Fruit fly (Drosophila melanogaster) whole organism, embryonic: ENCODE results near the gene CG11674.

Experiments
- CG10147 ChIP-seq: fragments of 200-800 bp; sonication (Bioruptor generic); optimal IDR thresholded peaks from 2 replicates; lab custom pipeline; 2019; ENCODE audit warnings: missing biosample characterization, mild to moderate bottlenecking, missing genetic modification characterization, moderate library complexity
- CG10654 ChIP-seq: fragments of 200-800 bp; sonication (Bioruptor generic); optimal IDR thresholded peaks from 2 replicates; lab custom pipeline; 2016; ENCODE audit warnings: missing biosample characterization, missing genetic modification characterization
- CG11695 ChIP-seq: fragments of 200-800 bp; sonication (Bioruptor generic); IDR thresholded peaks from 3 replicates; pipeline ENCODE4 v1.3.6; 2022; ENCODE audit warnings: missing biosample characterization, missing genetic modification characterization
- CG12219 ChIP-seq: fragments of 200-800 bp; sonication (Bioruptor generic); optimal IDR thresholded peaks from 3 replicates; lab custom pipeline; 2018; ENCODE audit warnings: missing biosample characterization, mild to moderate bottlenecking, missing genetic modification characterization
- CG12391 ChIP-seq: fragments of 200-800 bp; sonication (Bioruptor generic); optimal IDR thresholded peaks from 3 replicates; lab custom pipeline; 2018; ENCODE audit warnings: missing biosample characterization, mild to moderate bottlenecking, missing genetic modification characterization, moderate library complexity
- CG14441 ChIP-seq: fragments of 200-800 bp; sonication (Bioruptor generic); IDR thresholded peaks from 2 replicates; pipeline ENCODE4 v1.3.6; 2022; ENCODE audit warnings: missing biosample characterization, missing genetic modification characterization
- CG1529 ChIP-seq: fragments of 200-800 bp; sonication (Bioruptor generic); optimal IDR thresholded peaks from 3 replicates; lab custom pipeline; 2018; ENCODE audit warnings: missing biosample characterization, missing genetic modification characterization
- CG16863 ChIP-seq: fragments of 200-800 bp; sonication (Bioruptor generic); optimal IDR thresholded peaks from 3 replicates; lab custom pipeline; 2016; ENCODE audit warnings: missing biosample characterization, missing genetic modification characterization
- CG2875 ChIP-seq: fragments of 200-800 bp; sonication (Bioruptor generic); optimal IDR thresholded peaks from 2 replicates; lab custom pipeline; 2017; ENCODE audit warnings: missing biosample characterization, mild to moderate bottlenecking, missing genetic modification characterization, missing genetic modification reagents
- CG34376 ChIP-seq: fragments of 200-800 bp; sonication (Bioruptor generic); optimal IDR thresholded peaks from 2 replicates; lab custom pipeline; 2018; ENCODE audit warnings: missing biosample characterization, mild to moderate bottlenecking, missing genetic modification characterization
- CG6175 ChIP-seq: fragments of 200-800 bp; sonication (Bioruptor generic); IDR thresholded peaks from 3 replicates; pipeline ENCODE4 v1.3.6; 2022; ENCODE audit warnings: missing biosample characterization, missing genetic modification characterization
- CG6654 ChIP-seq: fragments of 200-800 bp; sonication (Bioruptor generic); optimal IDR thresholded peaks from 2 replicates; lab custom pipeline; 2017; ENCODE audit warnings: missing biosample characterization, mild to moderate bottlenecking, missing genetic modification characterization
- CG7987 ChIP-seq: fragments of 200-800 bp; sonication (Bioruptor generic); optimal IDR thresholded peaks from 2 replicates; lab custom pipeline; 2018; ENCODE audit warnings: missing biosample characterization, mild to moderate bottlenecking, missing genetic modification characterization, moderate library complexity
- CG8281 ChIP-seq: fragments of 200-800 bp; sonication (Bioruptor generic); optimal IDR thresholded peaks from 2 replicates; lab custom pipeline; 2018; ENCODE audit warnings: missing biosample characterization, mild to moderate bottlenecking, missing genetic modification characterization, moderate library complexity
- CG8359 ChIP-seq: fragments of 200-800 bp; sonication (Bioruptor generic); optimal IDR thresholded peaks from 2 replicates; lab custom pipeline; 2017; ENCODE audit warnings: missing biosample characterization, mild to moderate bottlenecking, missing genetic modification characterization, borderline replicate concordance
- CG9215 ChIP-seq: fragments of 200-800 bp; sonication (Bioruptor generic); IDR thresholded peaks from 2 replicates; pipeline ENCODE4 v1.3.6; 2022; ENCODE audit warnings: missing biosample characterization, missing genetic modification characterization
- CoRest ChIP-seq: fragments of 200-800 bp; sonication (Bioruptor generic); optimal IDR thresholded peaks from 3 replicates; lab custom pipeline; 2018; ENCODE audit warnings: missing biosample characterization, mild to moderate bottlenecking, missing genetic modification characterization, moderate library complexity
- Dad ChIP-seq: fragments of 200-800 bp; sonication (Bioruptor generic); optimal IDR thresholded peaks from 3 replicates; lab custom pipeline; 2016; ENCODE audit warnings: missing biosample characterization, missing genetic modification characterization
- Dfd ChIP-seq, 2 experiments: fragments of >200 bp; optimal IDR thresholded peaks; 2 replicates each; lab custom pipeline; 2017; ENCODE audit warnings: missing biosample characterization in 2 of 2, missing genetic modification characterization in 2 of 2
- Doc3 ChIP-seq: fragments of 200-800 bp; sonication (Bioruptor generic); IDR thresholded peaks from 3 replicates; pipeline ENCODE4 v1.3.6; 2022; ENCODE audit warnings: missing biosample characterization, missing genetic modification characterization; ENCODE audit not compliant: partially characterized antibody
- Fer2 ChIP-seq: fragments of 200-800 bp; sonication (Bioruptor generic); optimal IDR thresholded peaks from 2 replicates; lab custom pipeline; 2018; ENCODE audit warnings: missing biosample characterization, mild to moderate bottlenecking, missing genetic modification characterization, moderate library complexity
- H2.0 ChIP-seq: fragments of 200-800 bp; sonication (Bioruptor generic); IDR thresholded peaks from 2 replicates; pipeline ENCODE4 v1.3.6; 2022; ENCODE audit warnings: missing biosample characterization, missing genetic modification characterization
- Jarid2 ChIP-seq: fragments of 200-800 bp; sonication (Bioruptor generic); optimal IDR thresholded peaks from 3 replicates; lab custom pipeline; 2017; ENCODE audit warnings: mild to moderate bottlenecking, missing biosample characterization, missing genetic modification reagents, missing genetic modification characterization
- Kr ChIP-seq: fragments of 200-800 bp; sonication (Bioruptor generic); optimal IDR thresholded peaks from 2 replicates; lab custom pipeline; 2017; ENCODE audit warnings: missing biosample characterization, mild to moderate bottlenecking, missing genetic modification characterization
- Lim3 ChIP-seq: fragments of 200-800 bp; sonication (Bioruptor generic); IDR thresholded peaks from 2 replicates; pipeline ENCODE4 v1.3.6; 2022; ENCODE audit warnings: missing biosample characterization, missing genetic modification characterization
- Mes4 ChIP-seq: fragments of 200-800 bp; sonication (Bioruptor generic); optimal IDR thresholded peaks from 2 replicates; lab custom pipeline; 2016; ENCODE audit warnings: missing biosample characterization, missing genetic modification characterization
- Ptx1 ChIP-seq: fragments of 200-800 bp; sonication (Bioruptor generic); IDR thresholded peaks from 2 replicates; pipeline ENCODE4 v1.3.6; 2022; ENCODE audit warnings: missing biosample characterization, missing genetic modification characterization
- ac ChIP-seq: fragments of 200-800 bp; sonication (Bioruptor generic); optimal IDR thresholded peaks from 3 replicates; lab custom pipeline; 2017; ENCODE audit warnings: missing biosample characterization, mild to moderate bottlenecking, missing genetic modification characterization
- ap ChIP-seq: fragments of 200-800 bp; sonication (Bioruptor generic); IDR thresholded peaks from 2 replicates; pipeline ENCODE4 v1.3.6; 2022; ENCODE audit warnings: missing biosample characterization, missing genetic modification characterization
- btn ChIP-seq: fragments of 200-800 bp; sonication (Bioruptor generic); optimal IDR thresholded peaks from 2 replicates; lab custom pipeline; 2016; ENCODE audit warnings: missing biosample characterization, missing genetic modification characterization
- cad ChIP-seq: fragments of >200 bp; optimal IDR thresholded peaks from 2 replicates; lab custom pipeline; 2017; ENCODE audit warnings: missing biosample characterization, missing genetic modification characterization
- croc ChIP-seq: fragments of 200-800 bp; sonication (Bioruptor generic); conservative IDR thresholded peaks from 3 replicates; pipeline ENCODE4 v1.3.6; 2022; ENCODE audit warnings: missing biosample characterization, missing genetic modification characterization
- da ChIP-seq: fragments of 200-800 bp; sonication (Bioruptor generic); optimal IDR thresholded peaks from 2 replicates; lab custom pipeline; 2016; ENCODE audit warnings: missing biosample characterization, missing genetic modification characterization
- fru ChIP-seq: fragments of >200 bp; optimal IDR thresholded peaks from 2 replicates; lab custom pipeline; 2017
- gsb-n ChIP-seq: fragments of 200-800 bp; sonication (Bioruptor generic); optimal IDR thresholded peaks from 3 replicates; lab custom pipeline; 2018; ENCODE audit warnings: missing biosample characterization, mild to moderate bottlenecking, missing genetic modification characterization
- knrl ChIP-seq: fragments of 200-800 bp; sonication (Bioruptor generic); IDR thresholded peaks from 3 replicates; pipeline ENCODE4 v1.3.6; 2022; ENCODE audit warnings: missing biosample characterization, missing genetic modification characterization; ENCODE audit not compliant: partially characterized antibody
- mirr ChIP-seq: fragments of 200-800 bp; sonication (Bioruptor generic); optimal IDR thresholded peaks from 3 replicates; lab custom pipeline; 2018; ENCODE audit warnings: missing biosample characterization, mild to moderate bottlenecking, missing genetic modification characterization
- nom ChIP-seq: fragments of 200-800 bp; sonication (Bioruptor generic); optimal IDR thresholded peaks from 2 replicates; lab custom pipeline; 2017; ENCODE audit warnings: missing biosample characterization, missing genetic modification characterization, mild to moderate bottlenecking, moderate library complexity, missing genetic modification reagents
- rib ChIP-seq: fragments of 200-800 bp; sonication (Bioruptor generic); IDR thresholded peaks from 2 replicates; pipeline ENCODE4 v1.3.6; 2022; ENCODE audit warnings: missing biosample characterization, missing genetic modification characterization
- row ChIP-seq: fragments of 200-800 bp; sonication (Bioruptor generic); IDR thresholded peaks from 3 replicates; pipeline ENCODE4 v1.3.6; 2022; ENCODE audit warnings: missing biosample characterization, missing genetic modification characterization
- run ChIP-seq: fragments of 200-800 bp; sonication (Bioruptor generic); optimal IDR thresholded peaks from 3 replicates; lab custom pipeline; 2018; ENCODE audit warnings: missing biosample characterization, mild to moderate bottlenecking, missing genetic modification characterization
- schlank ChIP-seq: fragments of 200-800 bp; sonication (Bioruptor generic); optimal IDR thresholded peaks from 2 replicates; lab custom pipeline; 2018; ENCODE audit warnings: missing biosample characterization, mild to moderate bottlenecking, missing genetic modification characterization
- slp2 ChIP-seq: fragments of 200-800 bp; sonication (Bioruptor generic); optimal IDR thresholded peaks from 2 replicates; lab custom pipeline; 2016; ENCODE audit warnings: missing biosample characterization, missing genetic modification characterization
- stwl ChIP-seq: fragments of 200-800 bp; sonication (Bioruptor generic); optimal IDR thresholded peaks from 3 replicates; lab custom pipeline; 2018; ENCODE audit warnings: missing biosample characterization, mild to moderate bottlenecking, missing genetic modification characterization, moderate library complexity
- tio ChIP-seq: fragments of 200-800 bp; sonication (Bioruptor generic); optimal IDR thresholded peaks from 2 replicates; lab custom pipeline; 2017; ENCODE audit warnings: missing biosample characterization, missing genetic modification characterization, inconsistent platforms
- tll ChIP-seq, 2 experiments: fragments of 200-800 bp in 1 of 2; fragments of >200 bp in 1 of 2; sonication (Bioruptor generic) in 1 of 2; optimal IDR thresholded peaks; 2 replicates each; lab custom pipeline; 2017 to 2019; ENCODE audit warnings: missing biosample characterization in 2 of 2, missing genetic modification characterization in 2 of 2, mild to moderate bottlenecking in 1 of 2, moderate library complexity in 1 of 2
- trem ChIP-seq: fragments of 200-800 bp; optimal IDR thresholded peaks from 3 replicates; lab custom pipeline; 2019; ENCODE audit warnings: missing biosample characterization, mild to moderate bottlenecking, missing genetic modification characterization, moderate library complexity
- trh ChIP-seq: fragments of 200-800 bp; sonication (Bioruptor generic); optimal IDR thresholded peaks from 2 replicates; lab custom pipeline; 2016; ENCODE audit warnings: missing biosample characterization, missing genetic modification characterization
- tup ChIP-seq: fragments of 200-800 bp; sonication (Bioruptor generic); optimal IDR thresholded peaks from 2 replicates; lab custom pipeline; 2016; ENCODE audit warnings: missing biosample characterization, mild to moderate bottlenecking, missing genetic modification characterization, moderate library complexity
- zen ChIP-seq: fragments of 200-800 bp; sonication (Bioruptor generic); optimal IDR thresholded peaks from 3 replicates; lab custom pipeline; 2018; ENCODE audit warnings: missing biosample characterization, mild to moderate bottlenecking, missing genetic modification characterization, moderate library complexity

Gene CG11674

dm6 chrX:14213509-14214154 lies 12.0 kb downstream of the CG11674 start (continued):
- TF ChIP-seq Doc3 (GFP tag; lab: Robert Waterston, UW) (no peak), CG7987 (no peak), Dfd (GFP tag; optimal IDR thresholded peaks at IDR 0.05; lab: Kevin White, UChicago) (no peak), tll (GFP tag; optimal IDR thresholded peaks at IDR 0.05; lab: Kevin White, UChicago) (no peak), Dad (GFP tag; lab: Kevin White, UChicago) (peak; percentile 28), cad (GFP tag; lab: Kevin White, UChicago) (no peak), mirr (GFP tag; lab: Kevin White, UChicago) (peak; percentile 7), tio (GFP tag; lab: Kevin White, UChicago) (peak; percentile 32), Jarid2 (GFP tag; lab: Kevin White, UChicago) (no peak), CG10654 (GFP tag; lab: Kevin White, UChicago) (no peak), fru (lab: Kevin White, UChicago) (no peak), Lim3 (GFP tag; lab: Robert Waterston, UW) (no peak), CG12219 (GFP tag; lab: Kevin White, UChicago) (no peak), ac (GFP tag; lab: Kevin White, UChicago) (no peak), Mes4 (no peak), row (GFP tag; lab: Robert Waterston, UW) (peak; percentile 59), CG6654 (GFP tag; lab: Kevin White, UChicago) (no peak), CG14441 (GFP tag; lab: Robert Waterston, UW) (peak; percentile 31; the same call in 1 of the 2 replicates), ap (GFP tag; lab: Robert Waterston, UW) (no peak), CG12391 (tag; lab: Kevin White, UChicago) (peak; percentile 47), zen (no peak), run (no peak), schlank (tag; lab: Kevin White, UChicago) (no peak), trh (GFP tag; lab: Kevin White, UChicago) (no peak), CG2875 (GFP tag; lab: Kevin White, UChicago) (no peak), tup (GFP tag; lab: Kevin White, UChicago) (no peak), CG9215 (GFP tag; lab: Robert Waterston, UW) (no peak), stwl (tag; lab: Kevin White, UChicago) (peak; percentile 55), gsb-n (tag; lab: Kevin White, UChicago) (no peak), trem (no peak), H2.0 (GFP tag; lab: Robert Waterston, UW) (no peak), Ptx1 (peak; percentile 32; the same call in 1 of the 2 replicates), CG8359 (GFP tag; lab: Kevin White, UChicago) (no peak), CG16863 (GFP tag; lab: Kevin White, UChicago) (peak; percentile 25), btn (no peak), CG1529 (GFP tag; lab: Kevin White, UChicago) (peak; percentile 15), rib (GFP tag; lab: Robert Waterston, UW) (no peak), CG8281 (no peak), da (GFP tag; lab: Kevin White, UChicago) (no peak), slp2 (GFP tag; lab: Kevin White, UChicago) (peak; percentile 18), Fer2 (tag; lab: Kevin White, UChicago) (no peak), CoRest (peak; percentile 50), CG10147 (GFP tag; lab: Kevin White, UChicago) (no peak), knrl (GFP tag; lab: Robert Waterston, UW) (no peak), CG34376 (no peak), CG11695 (GFP tag; lab: Robert Waterston, UW) (no peak), Kr (GFP tag; lab: Kevin White, UChicago) (no peak), croc (no peak), nom (GFP tag; lab: Kevin White, UChicago) (no peak), CG6175 (GFP tag; lab: Robert Waterston, UW) (peak; percentile 32; the same call in 1 of the 3 replicates)
